Fruit fly (Drosophila melanogaster) whole organism, prepupa: ENCODE measurements around the gene Ccdc85.

Source experiments
- Blimp-1 ChIP-seq: fragments of 200-800 bp; sonication (Bioruptor generic); optimal IDR thresholded peaks from 3 replicates; lab custom pipeline; 2017; ENCODE audit warnings: missing biosample characterization, missing genetic modification characterization, mild to moderate bottlenecking, moderate library complexity, missing genetic modification reagents
- CG10669 ChIP-seq: fragments of 200-800 bp; sonication (Bioruptor generic); optimal IDR thresholded peaks from 3 replicates; lab custom pipeline; 2018; ENCODE audit warnings: missing biosample characterization, mild to moderate bottlenecking, missing genetic modification characterization, moderate library complexity
- CG11762 ChIP-seq: fragments of 200-800 bp; sonication (Bioruptor generic); optimal IDR thresholded peaks from 3 replicates; lab custom pipeline; 2016; ENCODE audit warnings: missing biosample characterization, missing genetic modification characterization; ENCODE audit not compliant: insufficient read depth
- CG1621 ChIP-seq: fragments of 200-800 bp; sonication (Bioruptor generic); optimal IDR thresholded peaks from 3 replicates; lab custom pipeline; 2018; ENCODE audit warnings: missing biosample characterization, mild to moderate bottlenecking, missing genetic modification characterization
- CG31627 ChIP-seq: fragments of 200-800 bp; sonication (Bioruptor generic); optimal IDR thresholded peaks from 3 replicates; lab custom pipeline; 2016; ENCODE audit warnings: missing biosample characterization, missing genetic modification characterization
- CG34406 ChIP-seq: fragments of 200-800 bp; sonication (Bioruptor generic); optimal IDR thresholded peaks from 3 replicates; lab custom pipeline; 2016; ENCODE audit warnings: missing biosample characterization, missing genetic modification characterization
- CG3919 ChIP-seq: fragments of 200-800 bp; sonication (Bioruptor generic); optimal IDR thresholded peaks from 3 replicates; lab custom pipeline; 2016; ENCODE audit warnings: missing biosample characterization, missing genetic modification characterization
- CG6276 ChIP-seq: fragments of 200-800 bp; sonication (Bioruptor generic); optimal IDR thresholded peaks from 2 replicates; lab custom pipeline; 2017; ENCODE audit warnings: missing biosample characterization, mild to moderate bottlenecking, missing genetic modification characterization
- CG6808 ChIP-seq: fragments of 200-800 bp; sonication (Bioruptor generic); optimal IDR thresholded peaks from 3 replicates; lab custom pipeline; 2017; ENCODE audit warnings: missing biosample characterization, missing genetic modification characterization, mild to moderate bottlenecking, moderate library complexity, missing genetic modification reagents
- CG6854 ChIP-seq: fragments of 200-800 bp; sonication (Bioruptor generic); optimal IDR thresholded peaks from 2 replicates; lab custom pipeline; 2017; ENCODE audit warnings: missing biosample characterization, mild to moderate bottlenecking, missing genetic modification characterization
- CG7368 ChIP-seq: fragments of 200-800 bp; sonication (Bioruptor generic); optimal IDR thresholded peaks from 3 replicates; lab custom pipeline; 2016; ENCODE audit warnings: missing biosample characterization, missing genetic modification characterization
- CG8319 ChIP-seq: fragments of 200-800 bp; sonication (Bioruptor generic); optimal IDR thresholded peaks from 3 replicates; lab custom pipeline; 2016; ENCODE audit warnings: missing biosample characterization, missing genetic modification characterization
- CG8632 ChIP-seq: fragments of 200-800 bp; sonication (Bioruptor generic); optimal IDR thresholded peaks from 3 replicates; lab custom pipeline; 2016; ENCODE audit warnings: missing biosample characterization, missing genetic modification characterization
- Eip78C ChIP-seq: fragments of 200-800 bp; sonication (Bioruptor generic); peaks from one replicate; lab custom pipeline; 2016; ENCODE audit warnings: missing biosample characterization, missing genetic modification characterization
- Eip93F ChIP-seq: fragments of 200-800 bp; sonication (Bioruptor generic); optimal IDR thresholded peaks from 2 replicates; lab custom pipeline; 2016; ENCODE audit warnings: missing biosample characterization, mild to moderate bottlenecking, missing genetic modification characterization
- Ets21C ChIP-seq: fragments of 200-800 bp; sonication (Bioruptor generic); optimal IDR thresholded peaks from 3 replicates; lab custom pipeline; 2016; ENCODE audit warnings: missing biosample characterization, missing genetic modification characterization
- Ets96B ChIP-seq: fragments of 200-800 bp; optimal IDR thresholded peaks from 2 replicates; lab custom pipeline; 2019; ENCODE audit warnings: missing biosample characterization, mild to moderate bottlenecking, missing genetic modification characterization, moderate library complexity
- Hr38 ChIP-seq: sonication (Bioruptor generic); optimal IDR thresholded peaks from 2 replicates; lab custom pipeline; 2016; ENCODE audit warnings: missing biosample characterization, missing genetic modification characterization
- Hr39 ChIP-seq: fragments of 200-800 bp; sonication (Bioruptor generic); optimal IDR thresholded peaks from 2 replicates; lab custom pipeline; 2016; ENCODE audit warnings: missing biosample characterization, missing genetic modification characterization
- Hr4 ChIP-seq: fragments of 200-800 bp; sonication (Bioruptor generic); optimal IDR thresholded peaks from 3 replicates; lab custom pipeline; 2016; ENCODE audit warnings: missing biosample characterization, missing genetic modification characterization
- Met ChIP-seq: fragments of 200-800 bp; sonication (Bioruptor generic); optimal IDR thresholded peaks from 3 replicates; lab custom pipeline; 2016; ENCODE audit warnings: missing biosample characterization, missing genetic modification characterization
- Sox102F ChIP-seq: fragments of 200-800 bp; sonication (Bioruptor generic); optimal IDR thresholded peaks from 2 replicates; lab custom pipeline; 2016; ENCODE audit warnings: missing biosample characterization, mild to moderate bottlenecking, missing genetic modification characterization
- Sox15 ChIP-seq: fragments of 200-800 bp; sonication (Bioruptor generic); optimal IDR thresholded peaks from 3 replicates; lab custom pipeline; 2016; ENCODE audit warnings: missing biosample characterization, missing genetic modification characterization
- achi ChIP-seq: fragments of 200-800 bp; sonication (Bioruptor generic); optimal IDR thresholded peaks from 3 replicates; lab custom pipeline; 2016; ENCODE audit warnings: missing biosample characterization, missing genetic modification characterization
- acj6 ChIP-seq: fragments of 200-800 bp; sonication (Bioruptor generic); optimal IDR thresholded peaks from 3 replicates; lab custom pipeline; 2016; ENCODE audit warnings: missing biosample characterization, missing genetic modification characterization
- dac ChIP-seq: fragments of 200-800 bp; sonication (Bioruptor generic); optimal IDR thresholded peaks from 2 replicates; lab custom pipeline; 2017; ENCODE audit warnings: missing biosample characterization, mild to moderate bottlenecking, missing genetic modification characterization
- dsx ChIP-seq: fragments of 200-800 bp; optimal IDR thresholded peaks from 3 replicates; lab custom pipeline; 2019; ENCODE audit warnings: missing biosample characterization, mild to moderate bottlenecking, missing genetic modification characterization, moderate library complexity; ENCODE audit not compliant: poor library complexity, severe bottlenecking
- eg ChIP-seq: fragments of 200-800 bp; sonication (Bioruptor generic); IDR thresholded peaks from 3 replicates; pipeline ENCODE4 v1.3.6; 2022; ENCODE audit warnings: missing biosample characterization, missing genetic modification characterization
- esn ChIP-seq: fragments of 200-800 bp; sonication (Bioruptor generic); optimal IDR thresholded peaks from 2 replicates; lab custom pipeline; 2016; ENCODE audit warnings: missing biosample characterization, mild to moderate bottlenecking, missing genetic modification characterization, moderate library complexity
- fd59A ChIP-seq: fragments of 200-800 bp; sonication (Bioruptor generic); optimal IDR thresholded peaks from 2 replicates; lab custom pipeline; 2017; ENCODE audit warnings: missing biosample characterization, mild to moderate bottlenecking, missing genetic modification characterization, missing genetic modification reagents
- fd85E ChIP-seq: fragments of 200-800 bp; sonication (Bioruptor generic); optimal IDR thresholded peaks from 3 replicates; lab custom pipeline; 2016; ENCODE audit warnings: missing biosample characterization, missing genetic modification characterization
- fkh ChIP-seq: fragments of 200-800 bp; sonication (Bioruptor generic); optimal IDR thresholded peaks from 3 replicates; lab custom pipeline; 2017; ENCODE audit warnings: missing biosample characterization, mild to moderate bottlenecking, missing genetic modification characterization, moderate library complexity
- lz ChIP-seq: fragments of 200-800 bp; sonication (Bioruptor generic); optimal IDR thresholded peaks from 3 replicates; lab custom pipeline; 2016; ENCODE audit warnings: missing biosample characterization, missing genetic modification characterization
- net ChIP-seq: fragments of 200-800 bp; sonication (Bioruptor generic); optimal IDR thresholded peaks from 3 replicates; lab custom pipeline; 2016; ENCODE audit warnings: missing biosample characterization, missing genetic modification characterization
- pdm3 ChIP-seq: fragments of 200-800 bp; sonication (Bioruptor generic); optimal IDR thresholded peaks from 3 replicates; lab custom pipeline; 2016; ENCODE audit warnings: missing biosample characterization, missing genetic modification characterization
- salr ChIP-seq, 2 experiments: fragments of 200-800 bp; sonication (Bioruptor generic); optimal IDR thresholded peaks; 3 replicates each; lab custom pipeline; 2016 to 2018; ENCODE audit warnings: missing biosample characterization in 2 of 2, missing genetic modification characterization in 2 of 2, mild to moderate bottlenecking in 1 of 2
- spab ChIP-seq: fragments of 200-800 bp; sonication (Bioruptor generic); optimal IDR thresholded peaks from 2 replicates; lab custom pipeline; 2017; ENCODE audit warnings: missing biosample characterization, mild to moderate bottlenecking, missing genetic modification characterization, missing genetic modification reagents
- ss ChIP-seq, 2 experiments: fragments of 200-800 bp; sonication (Bioruptor generic); optimal IDR thresholded peaks; 2 replicates in 1 of 2; 3 replicates in 1 of 2; lab custom pipeline; 2017 to 2018; ENCODE audit warnings: mild to moderate bottlenecking in 2 of 2, missing biosample characterization in 2 of 2, missing genetic modification characterization in 2 of 2, moderate library complexity in 1 of 2
- svp ChIP-seq: fragments of 200-800 bp; sonication (Bioruptor generic); peaks from one replicate; lab custom pipeline; 2016; ENCODE audit warnings: missing biosample characterization, missing genetic modification characterization
- topi ChIP-seq: fragments of 200-800 bp; sonication (Bioruptor generic); optimal IDR thresholded peaks from 3 replicates; lab custom pipeline; 2016; ENCODE audit warnings: missing biosample characterization, missing genetic modification characterization

The Ccdc85 gene

dm6 chr2L:3004601-3005000 lies 5.5 kb downstream of the Ccdc85 start (continued):
- TF ChIP-seq topi (GFP tag; lab: Kevin White, UChicago) (peak; percentile 29), dsx (peak; percentile 41), CG34406 (GFP tag; lab: Kevin White, UChicago) (peak; percentile 58), Eip78C (peak; percentile 83), CG7368 (GFP tag; lab: Kevin White, UChicago) (peak; percentile 21), Sox102F (peak; percentile 51), Ets96B (tag; lab: Kevin White, UChicago) (peak; percentile 48), CG10669 (GFP tag; lab: Kevin White, UChicago) (peak; percentile 22), CG6276 (no peak), esn (GFP tag; lab: Kevin White, UChicago) (peak; percentile 76), CG6808 (GFP tag; lab: Kevin White, UChicago) (peak; percentile 60), pdm3 (peak; percentile 23), Hr38 (GFP tag; lab: Kevin White, UChicago) (no peak), achi (GFP tag; lab: Kevin White, UChicago) (peak; percentile 19), Hr39 (GFP tag; lab: Kevin White, UChicago) (peak; percentile 52), CG11762 (GFP tag; lab: Kevin White, UChicago) (no peak), CG3919 (GFP tag; lab: Kevin White, UChicago) (peak; percentile 65), Hr4 (GFP tag; lab: Kevin White, UChicago) (no peak), dac (no peak), CG6854 (GFP tag; lab: Kevin White, UChicago) (peak; percentile 22), ss (GFP tag; optimal IDR thresholded peaks at IDR 0.05; lab: Kevin White, UChicago) (peak; percentile 27 to 38), CG8319 (GFP tag; lab: Kevin White, UChicago) (no peak), Sox15 (GFP tag; lab: Kevin White, UChicago) (peak; percentile 2), lz (GFP tag; lab: Kevin White, UChicago) (peak; percentile 28), fkh (no peak), fd59A (GFP tag; lab: Kevin White, UChicago) (peak; percentile 37)

DNA sequence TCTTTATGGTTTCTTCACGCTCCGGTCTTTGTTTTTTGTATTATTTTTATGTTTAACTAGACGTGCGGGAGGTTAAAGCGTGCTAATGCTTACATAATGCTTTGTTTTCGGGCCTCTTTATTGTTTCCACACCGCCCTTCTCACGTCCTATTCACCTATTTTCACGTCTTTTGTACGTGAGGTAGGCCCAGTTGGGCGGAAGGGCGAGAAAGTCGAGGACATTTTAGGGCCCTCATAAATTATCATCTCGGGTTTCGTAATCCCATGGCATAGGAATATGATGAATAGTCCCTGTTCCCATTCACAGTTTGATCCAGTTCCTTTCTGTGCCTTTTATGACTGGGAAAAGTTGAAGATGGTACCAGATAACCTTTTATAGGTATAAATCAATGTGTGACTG lies 6.4 kb downstream of the Ccdc85 start:
- no peak for TF ChIP-seq eg (GFP tag; lab: Robert Waterston, UW)
- TF ChIP-seq Hr4 (GFP tag; lab: Kevin White, UChicago), result no peak
- no peak for TF ChIP-seq Sox15 (GFP tag; lab: Kevin White, UChicago)
- TF ChIP-seq pdm3, result no peak
- no peak for TF ChIP-seq achi (GFP tag; lab: Kevin White, UChicago)
- no peak for TF ChIP-seq CG7368 (GFP tag; lab: Kevin White, UChicago)
- TF ChIP-seq Blimp-1 (GFP tag; lab: Kevin White, UChicago), result no peak
- no peak for TF ChIP-seq acj6
- no peak for TF ChIP-seq Ets21C (GFP tag; lab: Kevin White, UChicago)
- no peak for TF ChIP-seq fkh
- no peak for TF ChIP-seq topi (GFP tag; lab: Kevin White, UChicago)
- no peak for TF ChIP-seq CG31627 (GFP tag; lab: Kevin White, UChicago)
- TF ChIP-seq fd85E (GFP tag; lab: Kevin White, UChicago), result no peak
- no peak for TF ChIP-seq CG1621 (tag; lab: Kevin White, UChicago)
- TF ChIP-seq Ets96B (tag; lab: Kevin White, UChicago), result no peak
- no peak for TF ChIP-seq Sox102F
- TF ChIP-seq Met, result no peak
- no peak for TF ChIP-seq salr (GFP tag; optimal IDR thresholded peaks at IDR 0.05; lab: Kevin White, UChicago)
- no peak for TF ChIP-seq CG6276

DNA sequence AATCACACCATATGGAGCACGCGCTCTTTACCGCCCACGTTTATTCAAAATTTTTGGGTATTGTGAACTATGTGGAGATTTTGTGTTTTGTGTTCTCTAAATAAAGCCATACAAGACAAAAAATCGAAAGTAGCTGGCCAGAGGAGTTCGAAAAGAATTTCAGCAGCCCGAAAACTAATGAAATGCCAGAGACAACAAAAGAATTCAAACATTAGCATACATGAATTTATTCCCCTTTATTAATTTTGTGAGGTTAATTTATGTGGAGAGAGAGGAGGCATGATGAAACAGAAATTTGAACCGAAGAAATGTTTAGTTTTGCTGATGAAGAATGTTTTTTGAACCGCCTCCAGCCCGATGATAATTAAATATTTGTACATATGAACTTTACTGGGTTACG lies 7.1 kb downstream of the Ccdc85 start:
- TF ChIP-seq ss (GFP tag; optimal IDR thresholded peaks at IDR 0.05; lab: Kevin White, UChicago) (no peak), Sox15 (GFP tag; lab: Kevin White, UChicago) (no peak), CG8632 (GFP tag; lab: Kevin White, UChicago) (no peak), net (GFP tag; lab: Kevin White, UChicago) (no peak), svp (GFP tag; lab: Kevin White, UChicago) (no peak), Ets96B (tag; lab: Kevin White, UChicago) (no peak), spab (no peak), CG7368 (GFP tag; lab: Kevin White, UChicago) (no peak), Eip93F (no peak)
